Fruit fly (Drosophila melanogaster): Measurements from ENCODE around the gene Osi8.

dm6 chr3R:6230298-6230697, 24.7 kb upstream of the Osi8 start:
- TF ChIP-seq fd96Ca (GFP tag; IDR thresholded peaks at IDR 0.05) = no peak
- no peak for TF ChIP-seq CG8159 (tag; optimal IDR thresholded peaks at IDR 0.05)
- no peak for TF ChIP-seq CG9948 (tag; optimal IDR thresholded peaks at IDR 0.05)
- TF ChIP-seq CG13204 (GFP tag; optimal IDR thresholded peaks at IDR 0.05) = no peak
- TF ChIP-seq gl (tag; optimal IDR thresholded peaks at IDR 0.05) = no peak
- no peak for TF ChIP-seq CG15710 (tag; optimal IDR thresholded peaks at IDR 0.05)
- TF ChIP-seq CG17806 (tag; optimal IDR thresholded peaks at IDR 0.05) = no peak
- no peak for TF ChIP-seq Ets98B (GFP tag; IDR thresholded peaks at IDR 0.05)
